Fruit fly (Drosophila melanogaster) whole organism, embryonic: Measurements from ENCODE around the gene Trm7-32.
A peak's percentile ranks its signal among the peaks of the same experiment; 100 is the strongest.

Experiments used
- Ada2b ChIP-seq: fragments of 200-800 bp; sonication (Bioruptor generic); IDR thresholded peaks from 2 replicates; pipeline ENCODE4 v1.3.6; 2022; ENCODE audit warnings: missing biosample characterization, missing genetic modification characterization
- CG10543 ChIP-seq: fragments of 200-800 bp; sonication (Bioruptor generic); optimal IDR thresholded peaks from 3 replicates; lab custom pipeline; 2017; ENCODE audit warnings: missing biosample characterization, mild to moderate bottlenecking, missing genetic modification characterization, moderate library complexity
- CG10979 ChIP-seq: fragments of 200-800 bp; sonication (Bioruptor generic); optimal IDR thresholded peaks from 2 replicates; lab custom pipeline; 2018; ENCODE audit warnings: missing biosample characterization, mild to moderate bottlenecking, missing genetic modification characterization, moderate library complexity
- CG11723 ChIP-seq: fragments of 200-800 bp; sonication (Bioruptor generic); optimal IDR thresholded peaks from 2 replicates; lab custom pipeline; 2017; ENCODE audit warnings: missing biosample characterization, mild to moderate bottlenecking, missing genetic modification characterization
- CG1233 ChIP-seq: fragments of 200-800 bp; sonication (Bioruptor generic); optimal IDR thresholded peaks from 4 replicates; lab custom pipeline; 2018; ENCODE audit warnings: missing biosample characterization, mild to moderate bottlenecking, missing genetic modification characterization
- CG12744 ChIP-seq: fragments of 200-800 bp; sonication (Bioruptor generic); optimal IDR thresholded peaks from 2 replicates; lab custom pipeline; 2016; ENCODE audit warnings: missing biosample characterization, missing genetic modification characterization
- CG14014 ChIP-seq: fragments of 200-800 bp; sonication (Bioruptor generic); IDR thresholded peaks from 2 replicates; pipeline ENCODE4 v1.3.6; 2022; ENCODE audit warnings: missing biosample characterization, missing genetic modification characterization
- CG15696 ChIP-seq: fragments of 200-800 bp; sonication (Bioruptor generic); optimal IDR thresholded peaks from 2 replicates; lab custom pipeline; 2019; ENCODE audit warnings: missing biosample characterization, mild to moderate bottlenecking, missing genetic modification characterization, moderate library complexity
- CG1603 ChIP-seq: fragments of 200-800 bp; sonication (Bioruptor generic); optimal IDR thresholded peaks from 2 replicates; lab custom pipeline; 2019; ENCODE audit warnings: missing biosample characterization, mild to moderate bottlenecking, missing genetic modification characterization, moderate library complexity
- CG17186 ChIP-seq: fragments of 200-800 bp; sonication (Bioruptor generic); optimal IDR thresholded peaks from 3 replicates; lab custom pipeline; 2017; ENCODE audit warnings: missing biosample characterization, missing genetic modification reagents, missing genetic modification characterization
- CG17359 ChIP-seq: fragments of 200-800 bp; sonication (Bioruptor generic); optimal IDR thresholded peaks from 3 replicates; lab custom pipeline; 2018; ENCODE audit warnings: missing biosample characterization, mild to moderate bottlenecking, missing genetic modification characterization, moderate library complexity
- CG17361 ChIP-seq: fragments of 200-800 bp; sonication (Bioruptor generic); IDR thresholded peaks from 3 replicates; pipeline ENCODE4 v1.3.6; 2022; ENCODE audit warnings: missing biosample characterization, missing genetic modification characterization
- CG17829 ChIP-seq: fragments of 200-800 bp; optimal IDR thresholded peaks from 2 replicates; lab custom pipeline; 2019; ENCODE audit warnings: missing biosample characterization, mild to moderate bottlenecking, missing genetic modification characterization, moderate library complexity
- CG18262 ChIP-seq: fragments of 200-800 bp; optimal IDR thresholded peaks from 3 replicates; lab custom pipeline; 2019; ENCODE audit warnings: missing biosample characterization, mild to moderate bottlenecking, missing genetic modification characterization, moderate library complexity
- CG2678 ChIP-seq: fragments of 200-800 bp; sonication (Bioruptor generic); optimal IDR thresholded peaks from 3 replicates; lab custom pipeline; 2019; ENCODE audit warnings: missing biosample characterization, mild to moderate bottlenecking, missing genetic modification characterization, moderate library complexity
- CG2712 ChIP-seq: fragments of 200-800 bp; optimal IDR thresholded peaks from 3 replicates; lab custom pipeline; 2019; ENCODE audit warnings: missing biosample characterization, mild to moderate bottlenecking, missing genetic modification characterization, moderate library complexity
- CG30403 ChIP-seq: fragments of 200-800 bp; sonication (Bioruptor generic); optimal IDR thresholded peaks from 3 replicates; lab custom pipeline; 2016; ENCODE audit warnings: missing biosample characterization, missing genetic modification characterization
- CG31388 ChIP-seq: fragments of 200-800 bp; sonication (Bioruptor generic); optimal IDR thresholded peaks from 2 replicates; lab custom pipeline; 2016; ENCODE audit warnings: missing biosample characterization, missing genetic modification characterization
- CG31441 ChIP-seq: fragments of 200-800 bp; sonication (Bioruptor generic); IDR thresholded peaks from 2 replicates; pipeline ENCODE4 v1.3.6; 2022; ENCODE audit warnings: missing biosample characterization, missing genetic modification characterization
- CG4328 ChIP-seq: fragments of 200-800 bp; sonication (Bioruptor generic); optimal IDR thresholded peaks from 3 replicates; lab custom pipeline; 2017; ENCODE audit warnings: missing biosample characterization, missing genetic modification reagents, missing genetic modification characterization
- CG5245 ChIP-seq: fragments of 200-800 bp; sonication (Bioruptor generic); optimal IDR thresholded peaks from 3 replicates; lab custom pipeline; 2016; ENCODE audit warnings: missing biosample characterization, missing genetic modification characterization
- CG6254 ChIP-seq: fragments of 200-800 bp; sonication (Bioruptor generic); optimal IDR thresholded peaks from 3 replicates; lab custom pipeline; 2017; ENCODE audit warnings: mild to moderate bottlenecking, missing biosample characterization, missing genetic modification reagents, missing genetic modification characterization
- CG6854 ChIP-seq: fragments of 200-800 bp; sonication (Bioruptor generic); optimal IDR thresholded peaks from 3 replicates; lab custom pipeline; 2017; ENCODE audit warnings: missing biosample characterization, mild to moderate bottlenecking, missing genetic modification characterization
- CG7357 ChIP-seq: fragments of 200-800 bp; sonication (Bioruptor generic); IDR thresholded peaks from 3 replicates; pipeline ENCODE4 v1.3.6; 2022; ENCODE audit warnings: missing biosample characterization, missing genetic modification characterization
- CG7372 ChIP-seq: fragments of 200-800 bp; sonication (Bioruptor generic); IDR thresholded peaks from 2 replicates; pipeline ENCODE4 v1.3.6; 2022; ENCODE audit warnings: missing biosample characterization, missing genetic modification characterization
- CG7839 ChIP-seq: fragments of 200-800 bp; sonication (Bioruptor generic); optimal IDR thresholded peaks from 3 replicates; lab custom pipeline; 2018; ENCODE audit warnings: missing biosample characterization, mild to moderate bottlenecking, missing genetic modification characterization, moderate library complexity
- CG9817 ChIP-seq: fragments of 200-800 bp; sonication (Bioruptor generic); optimal IDR thresholded peaks from 2 replicates; lab custom pipeline; 2018; ENCODE audit warnings: missing biosample characterization, mild to moderate bottlenecking, missing genetic modification characterization, moderate library complexity
- CHES-1-like ChIP-seq: fragments of 200-800 bp; sonication (Bioruptor generic); optimal IDR thresholded peaks from 2 replicates; lab custom pipeline; 2016; ENCODE audit warnings: missing biosample characterization, missing genetic modification characterization
- Dad ChIP-seq: fragments of 200-800 bp; sonication (Bioruptor generic); optimal IDR thresholded peaks from 3 replicates; lab custom pipeline; 2016; ENCODE audit warnings: missing biosample characterization, missing genetic modification characterization
- Dip3 ChIP-seq: fragments of 200-800 bp; sonication (Bioruptor generic); optimal IDR thresholded peaks from 3 replicates; lab custom pipeline; 2016; ENCODE audit warnings: missing biosample characterization, missing genetic modification characterization
- Gug ChIP-seq: fragments of 200-800 bp; sonication (Bioruptor generic); IDR thresholded peaks from 4 replicates; pipeline ENCODE4 v1.3.6; 2022; ENCODE audit warnings: missing biosample characterization, missing genetic modification characterization
- Hsf ChIP-seq: fragments of 200-800 bp; sonication (Bioruptor generic); optimal IDR thresholded peaks from 3 replicates; lab custom pipeline; 2016; ENCODE audit warnings: missing biosample characterization, missing genetic modification characterization
- Mrtf ChIP-seq: fragments of 200-800 bp; sonication (Bioruptor generic); IDR thresholded peaks from 3 replicates; pipeline ENCODE4 v1.3.6; 2022; ENCODE audit warnings: missing biosample characterization, missing genetic modification characterization
- Pdp1 ChIP-seq, 2 experiments: fragments of 200-800 bp; sonication (Bioruptor generic); optimal IDR thresholded peaks; 3 replicates each; lab custom pipeline; 2016; ENCODE audit warnings: missing biosample characterization in 2 of 2, missing genetic modification characterization in 2 of 2, mild to moderate bottlenecking in 1 of 2, moderate library complexity in 1 of 2
- Sox102F ChIP-seq: fragments of 200-800 bp; sonication (Bioruptor generic); optimal IDR thresholded peaks from 2 replicates; lab custom pipeline; 2018; ENCODE audit warnings: missing biosample characterization, mild to moderate bottlenecking, missing genetic modification characterization, moderate library complexity
- Xrp1 ChIP-seq: fragments of 200-800 bp; sonication (Bioruptor generic); IDR thresholded peaks from 2 replicates; pipeline ENCODE4 v1.3.6; 2022; ENCODE audit warnings: missing biosample characterization, missing genetic modification characterization
- bowl ChIP-seq: fragments of 200-800 bp; sonication (Bioruptor generic); IDR thresholded peaks from 2 replicates; pipeline ENCODE4 v1.3.6; 2022; ENCODE audit warnings: missing biosample characterization, missing genetic modification characterization
- ewg ChIP-seq: fragments of 200-800 bp; sonication (Bioruptor generic); optimal IDR thresholded peaks from 3 replicates; lab custom pipeline; 2017; ENCODE audit warnings: mild to moderate bottlenecking, missing biosample characterization, missing genetic modification reagents, missing genetic modification characterization
- fd96Cb ChIP-seq: fragments of 200-800 bp; sonication (Bioruptor generic); optimal IDR thresholded peaks from 2 replicates; lab custom pipeline; 2018; ENCODE audit warnings: missing biosample characterization, mild to moderate bottlenecking, missing genetic modification characterization, moderate library complexity
- jing ChIP-seq: fragments of 200-800 bp; sonication (Bioruptor generic); optimal IDR thresholded peaks from 2 replicates; lab custom pipeline; 2018; ENCODE audit warnings: missing biosample characterization, mild to moderate bottlenecking, missing genetic modification characterization
- lmd ChIP-seq: fragments of 200-800 bp; sonication (Bioruptor generic); IDR thresholded peaks from 2 replicates; pipeline ENCODE4 v1.3.6; 2022; ENCODE audit warnings: missing biosample characterization, missing genetic modification characterization
- phol ChIP-seq: fragments of 200-800 bp; sonication (Bioruptor generic); optimal IDR thresholded peaks from 3 replicates; lab custom pipeline; 2018; ENCODE audit warnings: missing biosample characterization, mild to moderate bottlenecking, missing genetic modification characterization, moderate library complexity
- pnt ChIP-seq: fragments of 200-800 bp; sonication (Bioruptor generic); optimal IDR thresholded peaks from 3 replicates; lab custom pipeline; 2016; ENCODE audit warnings: missing biosample characterization, missing genetic modification characterization
- row ChIP-seq: fragments of 200-800 bp; sonication (Bioruptor generic); IDR thresholded peaks from 3 replicates; pipeline ENCODE4 v1.3.6; 2022; ENCODE audit warnings: missing biosample characterization, missing genetic modification characterization
- sd ChIP-seq: fragments of 200-800 bp; sonication (Bioruptor generic); optimal IDR thresholded peaks from 3 replicates; lab custom pipeline; 2018; ENCODE audit warnings: missing biosample characterization, mild to moderate bottlenecking, missing genetic modification characterization, moderate library complexity
- sisA ChIP-seq: fragments of 200-800 bp; sonication (Bioruptor generic); IDR thresholded peaks from 2 replicates; pipeline ENCODE4 v1.3.6; 2022; ENCODE audit warnings: missing biosample characterization, missing genetic modification characterization
- tin ChIP-seq: fragments of 200-800 bp; sonication (Bioruptor generic); optimal IDR thresholded peaks from 3 replicates; lab custom pipeline; 2016; ENCODE audit warnings: missing biosample characterization, missing genetic modification characterization
- tna ChIP-seq: fragments of 200-800 bp; sonication (Bioruptor generic); IDR thresholded peaks from 2 replicates; pipeline ENCODE4 v1.3.6; 2022; ENCODE audit warnings: missing biosample characterization, missing genetic modification characterization; ENCODE audit not compliant: partially characterized antibody
- vvl ChIP-seq: fragments of 200-800 bp; sonication (Bioruptor generic); IDR thresholded peaks from 2 replicates; pipeline ENCODE4 v1.3.6; 2022; ENCODE audit warnings: missing biosample characterization, missing genetic modification characterization

The Trm7-32 gene

DNA sequence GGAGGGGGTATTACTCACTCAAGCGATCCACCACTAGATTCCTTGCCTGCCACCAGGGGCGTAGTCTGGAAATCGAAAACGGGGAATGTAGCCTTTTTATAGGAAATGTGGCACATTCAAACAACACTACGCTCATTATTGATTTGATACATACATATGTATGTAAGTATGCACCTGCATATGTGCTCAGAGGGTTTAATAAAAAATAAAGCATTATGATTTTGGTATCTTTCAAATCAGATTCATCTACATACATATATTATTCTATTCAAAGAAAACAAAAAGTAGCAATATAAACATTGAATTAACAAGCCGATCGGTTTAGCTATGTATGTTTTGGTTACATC, 16.4 kb downstream of the Trm7-32 start:
- TF ChIP-seq CHES-1-like (GFP tag; lab: Kevin White, UChicago) (no peak), CG14014 (GFP tag; lab: Robert Waterston, UW) (peak; percentile 35; the same call in 1 of the 2 replicates), CG1603 (tag; lab: Kevin White, UChicago) (peak; percentile 42), CG17829 (tag; lab: Kevin White, UChicago) (peak; percentile 27), bowl (GFP tag; lab: Robert Waterston, UW) (0 out of 2 replicates have a peak, but pooled peaks have one; percentile 4), CG2678 (tag; lab: Kevin White, UChicago) (peak; percentile 3), lmd (GFP tag; lab: Robert Waterston, UW) (0 out of 2 replicates have a peak, but pooled peaks have one; percentile 20), CG1233 (GFP tag; lab: Kevin White, UChicago) (no peak), CG10543 (GFP tag; lab: Kevin White, UChicago) (no peak), CG31388 (GFP tag; lab: Kevin White, UChicago) (no peak), CG2712 (tag; lab: Kevin White, UChicago) (peak; percentile 59), ewg (GFP tag; lab: Kevin White, UChicago) (peak; percentile 2), CG17186 (peak; percentile 3), CG30403 (GFP tag; lab: Kevin White, UChicago) (peak; percentile 27), Dad (GFP tag; lab: Kevin White, UChicago) (peak; percentile 61), vvl (GFP tag; lab: Robert Waterston, UW) (peak; percentile 39; the same call in 1 of the 2 replicates), CG7839 (tag; lab: Kevin White, UChicago) (peak; percentile 54), Mrtf (GFP tag; lab: Robert Waterston, UW) (no peak), Xrp1 (GFP tag; lab: Robert Waterston, UW) (peak; percentile 38; the same call in 1 of the 2 replicates), CG4328 (GFP tag; lab: Kevin White, UChicago) (no peak), CG15696 (tag; lab: Kevin White, UChicago) (peak; percentile 17), CG31441 (peak; percentile 43; the same call in 1 of the 2 replicates), Ada2b (GFP tag; lab: Robert Waterston, UW) (peak; percentile 4; the same call in 1 of the 2 replicates), phol (tag; lab: Kevin White, UChicago) (peak; percentile 42), sisA (GFP tag; lab: Robert Waterston, UW) (0 out of 2 replicates have a peak, but pooled peaks have one; percentile 18), jing (GFP tag; lab: Kevin White, UChicago) (no peak), CG6854 (GFP tag; lab: Kevin White, UChicago) (no peak), tin (peak; percentile 30), CG10979 (peak; percentile 45), CG5245 (GFP tag; lab: Kevin White, UChicago) (peak; percentile 33), fd96Cb (tag; lab: Kevin White, UChicago) (peak; percentile 45), Hsf (GFP tag; lab: Kevin White, UChicago) (peak; percentile 3), CG17359 (peak; percentile 62), CG7372 (GFP tag; lab: Robert Waterston, UW) (no peak), CG7357 (0 out of 3 replicates have a peak, but pooled peaks have one; percentile 27), pnt (GFP tag; lab: Kevin White, UChicago) (peak; percentile 2), CG18262 (tag; lab: Kevin White, UChicago) (peak; percentile 66), Pdp1 (GFP tag; optimal IDR thresholded peaks at IDR 0.05; lab: Kevin White, UChicago) (peak in 1 of 2 experiments; percentile 21), row (0 out of 3 replicates have a peak, but pooled peaks have one; percentile 11), CG12744 (GFP tag; lab: Kevin White, UChicago) (no peak), CG9817 (peak; percentile 1), CG6254 (GFP tag; lab: Kevin White, UChicago) (peak; percentile 45), CG11723 (GFP tag; lab: Kevin White, UChicago) (no peak), Sox102F (GFP tag; lab: Kevin White, UChicago) (peak; percentile 33), sd (tag; lab: Kevin White, UChicago) (no peak), CG17361 (GFP tag; lab: Robert Waterston, UW) (peak; percentile 61; the same call in 2 of the 3 replicates), Dip3 (GFP tag; lab: Kevin White, UChicago) (peak; percentile 1), Gug (GFP tag; lab: Robert Waterston, UW) (0 out of 4 replicates have a peak, but pooled peaks have one; percentile 28), tna (no peak)
